Worm (Caenorhabditis elegans) whole organism, L2 larva: ENCODE measurements around the gene C24B9.3.

Experiments
- C34F6.9 ChIP-seq: fragments of 150-350 bp; optimal IDR thresholded peaks from 2 replicates; lab custom pipeline; 2014; ENCODE audit warnings: missing biosample characterization, missing genetic modification characterization
- F13H6.1 ChIP-seq: sonication (generic microtip); optimal IDR thresholded peaks from 2 replicates; lab custom pipeline; 2016; ENCODE audit warnings: missing genetic modification characterization, missing compliant biosample characterization
- R02D3.7 ChIP-seq: fragments of 150-350 bp; optimal IDR thresholded peaks from 2 replicates; lab custom pipeline; 2014; ENCODE audit warnings: missing biosample characterization, missing genetic modification characterization
- Y55F3AM.14 ChIP-seq: fragments of 200-800 bp; sonication (Bioruptor generic); optimal IDR thresholded peaks from 2 replicates; lab custom pipeline; 2018; ENCODE audit warnings: mild to moderate bottlenecking, missing genetic modification characterization, missing compliant biosample characterization
- ZK546.5 ChIP-seq: sonication (generic microtip); optimal IDR thresholded peaks from 2 replicates; lab custom pipeline; 2017; ENCODE audit warnings: missing biosample characterization, missing genetic modification characterization
- alr-1 ChIP-seq: fragments of 150-350 bp; optimal IDR thresholded peaks from 2 replicates; lab custom pipeline; 2014; ENCODE audit warnings: missing biosample characterization, missing genetic modification characterization
- aly-2 ChIP-seq: fragments of 150-350 bp; optimal IDR thresholded peaks from 2 replicates; lab custom pipeline; 2014; ENCODE audit warnings: missing biosample characterization, missing genetic modification characterization
- ama-1 ChIP-seq: fragments of 150-350 bp; optimal IDR thresholded peaks from 2 replicates; lab custom pipeline; 2018; ENCODE audit warnings: inconsistent platforms
- blmp-1 ChIP-seq: sonication (generic microtip); optimal IDR thresholded peaks from 2 replicates; lab custom pipeline; 2017; ENCODE audit warnings: missing genetic modification characterization, mild to moderate bottlenecking, missing compliant biosample characterization, antibody characterized with exemption, moderate library complexity; ENCODE audit not compliant: insufficient read depth
- ceh-16 ChIP-seq: fragments of 150-350 bp; optimal IDR thresholded peaks from 2 replicates; lab custom pipeline; 2014; ENCODE audit warnings: missing biosample characterization, missing genetic modification characterization
- ceh-82 ChIP-seq: fragments of 150-350 bp; optimal IDR thresholded peaks from 2 replicates; lab custom pipeline; 2014; ENCODE audit warnings: missing biosample characterization, missing genetic modification characterization
- crh-2 ChIP-seq: sonication (generic microtip); optimal IDR thresholded peaks from 2 replicates; lab custom pipeline; 2017; ENCODE audit warnings: missing biosample characterization, missing genetic modification characterization
- dmd-4 ChIP-seq: sonication (generic microtip); optimal IDR thresholded peaks from 2 replicates; lab custom pipeline; 2017; ENCODE audit warnings: missing biosample characterization, missing genetic modification characterization
- egl-27 ChIP-seq: sonication (generic microtip); optimal IDR thresholded peaks from 3 replicates; lab custom pipeline; 2017; ENCODE audit warnings: missing biosample characterization, missing genetic modification reagents, missing genetic modification characterization
- elt-3 ChIP-seq: sonication (generic microtip); optimal IDR thresholded peaks from 2 replicates; lab custom pipeline; 2017; ENCODE audit warnings: missing biosample characterization, missing genetic modification characterization
- fos-1 ChIP-seq: fragments of 150-350 bp; optimal IDR thresholded peaks from 2 replicates; lab custom pipeline; 2014; ENCODE audit warnings: missing biosample characterization, missing genetic modification characterization
- gmeb-1 ChIP-seq: fragments of 150-350 bp; optimal IDR thresholded peaks from 2 replicates; lab custom pipeline; 2014; ENCODE audit warnings: missing biosample characterization, missing genetic modification characterization
- lin-11 ChIP-seq: fragments of 150-350 bp; sonication (generic microtip); optimal IDR thresholded peaks from 2 replicates; lab custom pipeline; 2014; ENCODE audit warnings: missing biosample characterization, missing genetic modification characterization, inconsistent platforms, mixed read lengths
- lin-13 ChIP-seq: fragments of 150-350 bp; optimal IDR thresholded peaks from 2 replicates; lab custom pipeline; 2014; ENCODE audit warnings: missing biosample characterization, missing genetic modification reagents, missing genetic modification characterization
- lin-39 ChIP-seq: fragments of 150-350 bp; optimal IDR thresholded peaks from 2 replicates; lab custom pipeline; 2014; ENCODE audit warnings: missing biosample characterization, missing genetic modification reagents, missing genetic modification characterization
- lsy-2 ChIP-seq, 2 experiments: fragments of 150-350 bp in 1 of 2; sonication (generic microtip) in 1 of 2; optimal IDR thresholded peaks; 2 replicates each; lab custom pipeline; 2014 to 2017; ENCODE audit warnings: missing biosample characterization in 2 of 2, missing genetic modification characterization in 2 of 2
- mab-5 ChIP-seq: fragments of 150-350 bp; optimal IDR thresholded peaks from 2 replicates; lab custom pipeline; 2014; ENCODE audit warnings: missing biosample characterization, missing genetic modification characterization
- mbf-1 ChIP-seq: sonication (generic microtip); optimal IDR thresholded peaks from 2 replicates; lab custom pipeline; 2017; ENCODE audit warnings: missing biosample characterization, missing genetic modification characterization
- mdl-1 ChIP-seq, 2 experiments: fragments of 150-350 bp in 1 of 2; sonication (generic microtip) in 1 of 2; optimal IDR thresholded peaks; 2 replicates each; lab custom pipeline; 2017; ENCODE audit warnings: missing biosample characterization in 2 of 2, missing genetic modification characterization in 2 of 2
- nhr-10 ChIP-seq: sonication (generic microtip); optimal IDR thresholded peaks from 2 replicates; lab custom pipeline; 2017; ENCODE audit warnings: missing biosample characterization, missing genetic modification characterization
- nhr-11 ChIP-seq: fragments of 150-350 bp; optimal IDR thresholded peaks from 2 replicates; lab custom pipeline; 2014; ENCODE audit warnings: missing biosample characterization, missing genetic modification characterization
- nhr-12 ChIP-seq: fragments of 150-350 bp; optimal IDR thresholded peaks from 2 replicates; lab custom pipeline; 2014; ENCODE audit warnings: missing biosample characterization, missing genetic modification characterization
- nhr-129 ChIP-seq: fragments of 150-350 bp; optimal IDR thresholded peaks from 2 replicates; lab custom pipeline; 2014; ENCODE audit warnings: missing biosample characterization, missing genetic modification characterization
- nhr-21 ChIP-seq: fragments of 150-350 bp; optimal IDR thresholded peaks from 2 replicates; lab custom pipeline; 2014; ENCODE audit warnings: missing biosample characterization, missing genetic modification characterization
- nhr-23 ChIP-seq: fragments of 150-350 bp; optimal IDR thresholded peaks from 2 replicates; lab custom pipeline; 2014; ENCODE audit warnings: missing biosample characterization, missing genetic modification reagents, missing genetic modification characterization
- nhr-25 ChIP-seq: fragments of 150-350 bp; sonication (generic microtip); optimal IDR thresholded peaks from 3 replicates; lab custom pipeline; 2014; ENCODE audit warnings: missing biosample characterization, missing genetic modification characterization
- nhr-6 ChIP-seq: fragments of 150-350 bp; optimal IDR thresholded peaks from 2 replicates; lab custom pipeline; 2014; ENCODE audit warnings: missing biosample characterization, missing genetic modification characterization
- nhr-77 ChIP-seq: fragments of 150-350 bp; optimal IDR thresholded peaks from 2 replicates; lab custom pipeline; 2014; ENCODE audit warnings: missing biosample characterization, missing genetic modification characterization
- peb-1 ChIP-seq: fragments of 150-350 bp; optimal IDR thresholded peaks from 2 replicates; lab custom pipeline; 2014; ENCODE audit warnings: missing biosample characterization, missing genetic modification characterization
- sem-4 ChIP-seq: fragments of 150-350 bp; optimal IDR thresholded peaks from 2 replicates; lab custom pipeline; 2014; ENCODE audit warnings: missing biosample characterization, missing genetic modification reagents, missing genetic modification characterization
- skn-1 ChIP-seq: sonication (generic microtip); optimal IDR thresholded peaks from 2 replicates; lab custom pipeline; 2017; ENCODE audit warnings: missing biosample characterization, missing genetic modification characterization
- sma-3 ChIP-seq: sonication (generic microtip); optimal IDR thresholded peaks from 2 replicates; lab custom pipeline; 2016; ENCODE audit warnings: missing genetic modification reagents, missing genetic modification characterization, missing compliant biosample characterization
- sma-9 ChIP-seq, 2 experiments: fragments of 150-350 bp in 1 of 2; sonication (generic microtip) in 1 of 2; optimal IDR thresholded peaks; 2 replicates each; lab custom pipeline; 2014 to 2016; ENCODE audit warnings: missing genetic modification characterization in 2 of 2, mild to moderate bottlenecking in 1 of 2, missing biosample characterization in 1 of 2, missing compliant biosample characterization in 1 of 2, missing genetic modification reagents in 1 of 2, moderate library complexity in 1 of 2
- snpc-4 ChIP-seq: fragments of 150-350 bp; optimal IDR thresholded peaks from 2 replicates; lab custom pipeline; 2014; ENCODE audit warnings: missing biosample characterization, missing genetic modification characterization
- unc-39 ChIP-seq: fragments of 150-350 bp; optimal IDR thresholded peaks from 2 replicates; lab custom pipeline; 2014; ENCODE audit warnings: missing biosample characterization, missing genetic modification characterization
- unc-55 ChIP-seq: fragments of 150-350 bp; sonication (generic microtip); optimal IDR thresholded peaks from 3 replicates; lab custom pipeline; 2014; ENCODE audit warnings: missing biosample characterization, missing genetic modification reagents, missing genetic modification characterization
- unc-62 ChIP-seq: fragments of 150-350 bp; optimal IDR thresholded peaks from 2 replicates; lab custom pipeline; 2014; ENCODE audit warnings: missing biosample characterization, missing genetic modification reagents, missing genetic modification characterization
- zag-1 ChIP-seq: fragments of 150-350 bp; optimal IDR thresholded peaks from 2 replicates; lab custom pipeline; 2014; ENCODE audit warnings: missing biosample characterization, missing genetic modification characterization
- ztf-11 ChIP-seq: sonication (generic microtip); optimal IDR thresholded peaks from 2 replicates; lab custom pipeline; 2017; ENCODE audit warnings: missing biosample characterization, missing genetic modification characterization
- ztf-4 ChIP-seq: fragments of 150-350 bp; optimal IDR thresholded peaks from 2 replicates; lab custom pipeline; 2014; ENCODE audit warnings: missing biosample characterization, missing genetic modification characterization

C24B9.3 gene

DNA sequence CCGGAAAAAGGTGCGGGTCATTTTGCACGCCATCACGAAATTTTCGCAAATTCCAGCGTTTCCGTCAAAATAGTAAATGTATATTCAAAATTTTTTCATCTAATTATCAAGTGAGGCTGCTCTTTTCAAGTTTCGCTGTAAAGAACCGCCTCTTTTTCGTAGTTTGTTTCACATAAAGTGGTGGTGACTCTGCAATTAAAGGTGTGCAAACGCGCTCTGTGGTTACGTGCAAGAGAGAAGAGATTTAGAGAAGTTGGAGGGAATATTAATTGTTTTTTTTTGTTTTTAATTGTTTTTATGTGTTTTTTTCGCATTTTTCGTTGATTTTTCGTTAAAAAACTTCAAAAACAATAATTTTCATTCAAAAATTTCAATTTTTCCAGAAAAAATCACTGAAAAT is 38.8 kb downstream of the C24B9.3 start, which contains the start of gene W02G9.3:
Gene W02G9.3 (plus strand): TSS at position 384 of the 400 bp plus-strand sequence.
- TF ChIP-seq F13H6.1 (tag; lab: Kevin White, UChicago) = peak; percentile 71
- TF ChIP-seq nhr-10 (tag; lab: Kevin White, UChicago) = no peak
- no peak for TF ChIP-seq skn-1 (tag; lab: Kevin White, UChicago)
- TF ChIP-seq ztf-4 = no peak
- peak; percentile 82 for TF ChIP-seq crh-2 (tag; lab: Kevin White, UChicago)
- TF ChIP-seq nhr-129 (tag; lab: Kevin White, UChicago) = peak; percentile 75
- no peak for TF ChIP-seq mdl-1 (tag; optimal IDR thresholded peaks at IDR 0.05; lab: Kevin White, UChicago)
- peak; percentile 52 for TF ChIP-seq nhr-25
- peak; percentile 92 for TF ChIP-seq C34F6.9 (tag; lab: Kevin White, UChicago)
- TF ChIP-seq unc-55 (GFP tag; lab: Kevin White, UChicago) = peak; percentile 94
- no peak for TF ChIP-seq aly-2 (tag; lab: Kevin White, UChicago)
- no peak for TF ChIP-seq lin-11 (tag; lab: Kevin White, UChicago)
- no peak for TF ChIP-seq dmd-4 (tag; lab: Kevin White, UChicago)
- no peak for TF ChIP-seq nhr-77
- peak; percentile 53 to 88 for TF ChIP-seq lsy-2 (tag; optimal IDR thresholded peaks at IDR 0.05; lab: Kevin White, UChicago)
- TF ChIP-seq lin-39 (tag; lab: Kevin White, UChicago) = no peak
- no peak for TF ChIP-seq unc-62 (GFP tag; lab: Kevin White, UChicago)
- TF ChIP-seq ZK546.5 (tag; lab: Kevin White, UChicago) = no peak
- peak; percentile 22 for TF ChIP-seq nhr-6 (tag; lab: Kevin White, UChicago)
- peak; percentile 50 for TF ChIP-seq snpc-4 (tag; lab: Kevin White, UChicago)
- TF ChIP-seq Y55F3AM.14 (GFP tag; lab: Kevin White, UChicago) = no peak
- TF ChIP-seq nhr-11 (tag; lab: Kevin White, UChicago) = peak; percentile 87
- no peak for TF ChIP-seq peb-1 (tag; lab: Kevin White, UChicago)
- TF ChIP-seq nhr-21 (tag; lab: Kevin White, UChicago) = peak; percentile 43
- peak; percentile 84 for TF ChIP-seq gmeb-1
- no peak for TF ChIP-seq R02D3.7 (tag; lab: Kevin White, UChicago)
- TF ChIP-seq mbf-1 (tag; lab: Kevin White, UChicago) = no peak
- TF ChIP-seq sma-3 (GFP tag; lab: Kevin White, UChicago) = peak; percentile 75
- TF ChIP-seq lin-13 (GFP tag; lab: Kevin White, UChicago) = peak; percentile 89
- no peak for TF ChIP-seq unc-39 (tag; lab: Kevin White, UChicago)
- peak; percentile 43 for TF ChIP-seq zag-1
- no peak for TF ChIP-seq elt-3
- no peak for TF ChIP-seq sem-4
- no peak for TF ChIP-seq nhr-12 (tag; lab: Kevin White, UChicago)
- TF ChIP-seq sma-9 (GFP tag; optimal IDR thresholded peaks at IDR 0.05; lab: Kevin White, UChicago) = peak; percentile 65
- no peak for TF ChIP-seq sma-9 (tag; optimal IDR thresholded peaks at IDR 0.05; lab: Kevin White, UChicago)
- no peak for TF ChIP-seq blmp-1
- TF ChIP-seq mab-5 = peak; percentile 94
- no peak for TF ChIP-seq ceh-16 (tag; lab: Kevin White, UChicago)
- TF ChIP-seq alr-1 (tag; lab: Kevin White, UChicago) = no peak
- TF ChIP-seq ama-1 (lab: Kevin White, UChicago) = no peak
- peak; percentile 23 for TF ChIP-seq egl-27 (tag; lab: Kevin White, UChicago)
- TF ChIP-seq nhr-23 (tag; lab: Kevin White, UChicago) = no peak
- no peak for TF ChIP-seq ceh-82 (tag; lab: Kevin White, UChicago)
- peak; percentile 52 for TF ChIP-seq fos-1
- no peak for TF ChIP-seq ztf-11 (tag; lab: Kevin White, UChicago)

DNA sequence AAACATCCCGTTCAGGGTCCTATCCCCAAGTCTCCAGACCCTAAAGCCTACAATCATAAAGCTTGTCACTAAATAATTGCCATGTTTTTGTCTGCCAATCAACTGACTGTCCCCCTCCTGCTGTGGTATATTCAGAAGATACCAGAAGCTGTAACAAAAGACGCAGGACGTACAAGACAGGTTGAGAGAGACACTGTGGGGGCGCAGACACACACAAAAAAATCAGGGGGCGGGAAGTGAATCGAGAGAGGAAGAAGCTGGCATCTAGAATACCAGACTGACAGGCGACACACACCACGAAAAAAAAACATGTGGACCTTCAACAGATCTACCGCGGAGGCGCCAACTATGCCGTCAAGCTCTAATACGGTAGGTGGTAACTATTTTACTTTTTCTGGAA is 40.2 kb downstream of the C24B9.3 start, which contains the start of gene kel-8:
Gene kel-8 (plus strand): TSS at position 301 of the 400 bp plus-strand sequence.
- TF ChIP-seq nhr-77 = no peak
- TF ChIP-seq lin-39 (tag; lab: Kevin White, UChicago) = no peak
- no peak for TF ChIP-seq egl-27 (tag; lab: Kevin White, UChicago)
- TF ChIP-seq nhr-25 = peak; percentile 28
- TF ChIP-seq Y55F3AM.14 (GFP tag; lab: Kevin White, UChicago) = no peak
- no peak for TF ChIP-seq nhr-23 (tag; lab: Kevin White, UChicago)
- TF ChIP-seq R02D3.7 (tag; lab: Kevin White, UChicago) = no peak
- TF ChIP-seq, all 48 proteins: peak for 1
